Worm (Caenorhabditis elegans) whole organism, midembryonic: ENCODE measurements around the gene cisd-1.
A peak's percentile ranks its signal among the peaks of the same experiment; 100 is the strongest.

Source experiments
- T22C8.4 ChIP-seq: fragments of 200-800 bp; sonication (Bioruptor generic); IDR thresholded peaks from 2 replicates; pipeline ENCODE4 v1.3.6; 2022; ENCODE audit warnings: missing genetic modification characterization, missing compliant biosample characterization
- cog-1 ChIP-seq: sonication (generic microtip); optimal IDR thresholded peaks from 2 replicates; lab custom pipeline; 2016; ENCODE audit warnings: missing genetic modification characterization, missing compliant biosample characterization
- flt-1 ChIP-seq: fragments of 200-800 bp; sonication (Bioruptor generic); IDR thresholded peaks from 2 replicates; pipeline ENCODE4 v1.3.6; 2022; ENCODE audit warnings: missing genetic modification characterization, missing compliant biosample characterization
- klf-2 ChIP-seq: fragments of 200-800 bp; sonication (Bioruptor generic); conservative IDR thresholded peaks from 2 replicates; pipeline ENCODE4 v1.3.6; 2022; ENCODE audit warnings: missing genetic modification reagents, missing genetic modification characterization, missing compliant biosample characterization
- med-1 ChIP-seq: sonication (generic microtip); optimal IDR thresholded peaks from 2 replicates; lab custom pipeline; 2017; ENCODE audit warnings: missing genetic modification characterization, mild to moderate bottlenecking, missing compliant biosample characterization, antibody characterized with exemption, missing genetic modification reagents; ENCODE audit not compliant: insufficient read depth
- ref-1 ChIP-seq: fragments of 200-800 bp; sonication (Bioruptor generic); conservative IDR thresholded peaks from 2 replicates; pipeline ENCODE4 v1.3.6; 2022; ENCODE audit warnings: missing genetic modification reagents, missing genetic modification characterization, missing compliant biosample characterization
- tab-1 ChIP-seq: fragments of 200-800 bp; sonication (Bioruptor generic); IDR thresholded peaks from 2 replicates; pipeline ENCODE4 v1.3.6; 2022; ENCODE audit warnings: missing genetic modification characterization, missing compliant biosample characterization
- ztf-23 ChIP-seq: fragments of 200-800 bp; sonication (Bioruptor generic); IDR thresholded peaks from 2 replicates; pipeline ENCODE4 v1.3.6; 2022; ENCODE audit warnings: missing genetic modification reagents, missing genetic modification characterization, missing compliant biosample characterization
- ztf-29 ChIP-seq: fragments of 200-800 bp; sonication (Bioruptor generic); IDR thresholded peaks from 2 replicates; pipeline ENCODE4 v1.3.6; 2022; ENCODE audit warnings: missing genetic modification reagents, missing genetic modification characterization, missing compliant biosample characterization

cisd-1 gene

DNA sequence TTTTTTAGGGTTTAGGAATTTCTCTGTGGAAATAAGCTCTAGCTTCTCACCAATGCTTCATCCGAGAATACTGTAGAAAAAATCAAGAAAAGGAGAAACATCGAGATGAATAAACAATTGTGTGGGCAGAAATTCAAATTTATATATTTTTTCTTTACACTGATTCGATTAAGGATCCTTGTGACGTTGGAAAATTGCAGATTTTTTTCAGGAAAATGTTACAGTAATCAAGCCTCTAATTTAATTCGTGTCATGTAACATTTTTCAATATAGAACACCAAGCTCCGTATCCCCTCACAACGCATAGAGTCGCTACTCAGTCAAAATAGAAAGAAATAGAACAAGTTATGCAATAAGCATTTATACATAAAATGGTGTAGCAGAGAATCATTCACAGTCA lies 7.0 kb upstream of the cisd-1 start, which contains the start of gene W02B12.16:
TSS of gene W02B12.16 (minus strand) at position 101 of the 400 bp plus-strand sequence.
- TF ChIP-seq med-1 (GFP tag; lab: Kevin White, UChicago) (no peak), flt-1 (GFP tag; lab: Robert Waterston, UW) (no peak), T22C8.4 (GFP tag; lab: Robert Waterston, UW) (no peak), ref-1 (no peak), ztf-29 (GFP tag; lab: Robert Waterston, UW) (no peak), klf-2 (GFP tag; lab: Robert Waterston, UW) (no peak), cog-1 (tag; lab: Kevin White, UChicago) (no peak)

ce11 chrII:11473525-11474181 lies 4.2 kb upstream of the cisd-1 start, which contains the start of the genes metl-1 and W02B12.11:
metl-1 (minus strand) TSS chrII:11473575.
W02B12.11 (plus strand) TSS chrII:11473861.
- TF ChIP-seq ref-1 = no peak
- peak; percentile 63; the same call in 1 of the 2 replicates for TF ChIP-seq ztf-23 (GFP tag; lab: Robert Waterston, UW)
- peak; percentile 63; the same call in 1 of the 2 replicates for TF ChIP-seq flt-1 (GFP tag; lab: Robert Waterston, UW)
- peak; percentile 50 for TF ChIP-seq cog-1 (tag; lab: Kevin White, UChicago)
- no peak for TF ChIP-seq T22C8.4 (GFP tag; lab: Robert Waterston, UW)
- peak; percentile 49 for TF ChIP-seq med-1 (GFP tag; lab: Kevin White, UChicago)
- TF ChIP-seq tab-1 (GFP tag; lab: Robert Waterston, UW) = 0 out of 2 replicates have a peak, but pooled peaks have one; percentile 62

ce11 chrII:11472542-11472941 lies 3.1 kb upstream of the cisd-1 start:
- no peak for TF ChIP-seq T22C8.4 (GFP tag; lab: Robert Waterston, UW)
- TF ChIP-seq cog-1 (tag; lab: Kevin White, UChicago) = no peak
- no peak for TF ChIP-seq flt-1 (GFP tag; lab: Robert Waterston, UW)
- TF ChIP-seq med-1 (GFP tag; lab: Kevin White, UChicago) = no peak
- no peak for TF ChIP-seq klf-2 (GFP tag; lab: Robert Waterston, UW)

- TF ChIP-seq ref-1 = no peak
Measured at ce11 chrII:11471916-11472315, 2.5 kb upstream of the cisd-1 start, which contains the start of gene mfn-1. mfn-1 (minus strand) TSS chrII:11472016.

- TF ChIP-seq ztf-23 (GFP tag; lab: Robert Waterston, UW) (no peak), klf-2 (GFP tag; lab: Robert Waterston, UW) (no peak), ztf-29 (GFP tag; lab: Robert Waterston, UW) (no peak), cog-1 (tag; lab: Kevin White, UChicago) (no peak), med-1 (GFP tag; lab: Kevin White, UChicago) (no peak), flt-1 (GFP tag; lab: Robert Waterston, UW) (no peak), tab-1 (GFP tag; lab: Robert Waterston, UW) (no peak), T22C8.4 (GFP tag; lab: Robert Waterston, UW) (no peak), ref-1 (no peak)
Measured at ce11 chrII:11467541-11467940, 1.9 kb downstream of the cisd-1 start, which contains the start of gene klp-17. klp-17 (minus strand) TSS chrII:11467641.

DNA sequence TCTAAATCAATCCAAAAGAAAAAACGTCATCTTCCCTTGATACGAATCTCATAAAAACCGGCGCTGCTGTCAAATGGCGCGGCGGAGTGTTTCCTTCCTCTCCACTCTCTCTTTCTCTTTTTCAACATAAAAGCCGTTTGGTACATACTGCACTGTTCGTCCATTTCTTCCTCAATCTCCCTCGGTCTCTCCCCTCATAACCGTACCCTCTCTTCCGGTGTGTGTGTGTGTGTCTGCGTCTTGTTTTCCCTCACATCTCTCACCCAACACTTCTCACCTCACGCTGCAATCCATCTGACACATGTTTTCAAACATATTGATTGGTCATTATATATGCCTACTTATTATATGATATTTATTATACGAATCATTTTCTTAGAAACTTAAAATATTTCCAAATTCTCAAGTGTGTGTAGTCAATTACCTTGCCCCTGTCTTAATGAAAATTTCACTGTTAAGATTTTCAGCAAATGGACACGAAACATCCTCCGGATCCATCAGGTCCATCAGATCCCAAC lies 4.9 kb downstream of the cisd-1 start, which contains the start of the genes aars-1 and rga-1:
TSS of gene aars-1 (minus strand) at position 71 of the 518 bp plus-strand sequence.
TSS of gene rga-1 (plus strand) at position 468 of the 518 bp plus-strand sequence.
- TF ChIP-seq tab-1 (GFP tag; lab: Robert Waterston, UW) (no peak), ztf-29 (GFP tag; lab: Robert Waterston, UW) (0 out of 2 replicates have a peak, but pooled peaks have one; percentile 11)

DNA sequence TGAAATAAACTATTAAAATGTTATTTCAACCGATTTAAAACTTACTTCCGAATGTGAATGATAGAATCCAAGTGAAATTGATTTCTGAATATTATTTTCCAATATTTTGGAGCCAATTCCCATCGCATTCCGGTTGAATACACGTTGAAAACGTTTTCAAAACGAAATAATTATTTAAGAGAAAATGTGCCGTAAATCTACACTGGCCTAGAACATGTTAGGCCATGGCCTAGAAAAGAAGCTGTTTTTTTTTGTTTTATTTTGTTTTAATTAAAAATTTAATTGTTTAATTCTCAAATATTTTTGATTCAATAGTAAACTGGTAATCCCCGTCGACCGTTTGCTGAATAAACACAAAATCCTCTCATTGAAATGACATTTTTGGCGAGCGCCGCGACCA lies 5.5 kb downstream of the cisd-1 start:
- TF ChIP-seq tab-1 (GFP tag; lab: Robert Waterston, UW) = no peak
- TF ChIP-seq ztf-23 (GFP tag; lab: Robert Waterston, UW) = no peak
- TF ChIP-seq flt-1 (GFP tag; lab: Robert Waterston, UW) = no peak
- no peak for TF ChIP-seq med-1 (GFP tag; lab: Kevin White, UChicago)
- no peak for TF ChIP-seq ztf-29 (GFP tag; lab: Robert Waterston, UW)
- TF ChIP-seq T22C8.4 (GFP tag; lab: Robert Waterston, UW) = no peak
- TF ChIP-seq ref-1 = no peak
- no peak for TF ChIP-seq klf-2 (GFP tag; lab: Robert Waterston, UW)
- TF ChIP-seq cog-1 (tag; lab: Kevin White, UChicago) = no peak

- TF ChIP-seq klf-2 (GFP tag; lab: Robert Waterston, UW) (no peak), ztf-29 (GFP tag; lab: Robert Waterston, UW) (no peak), med-1 (GFP tag; lab: Kevin White, UChicago) (no peak), ref-1 (no peak), ztf-23 (GFP tag; lab: Robert Waterston, UW) (no peak), cog-1 (tag; lab: Kevin White, UChicago) (no peak), T22C8.4 (GFP tag; lab: Robert Waterston, UW) (no peak), flt-1 (GFP tag; lab: Robert Waterston, UW) (no peak), tab-1 (GFP tag; lab: Robert Waterston, UW) (no peak)
Measured at ce11 chrII:11459883-11460282, 9.5 kb downstream of the cisd-1 start.

DNA sequence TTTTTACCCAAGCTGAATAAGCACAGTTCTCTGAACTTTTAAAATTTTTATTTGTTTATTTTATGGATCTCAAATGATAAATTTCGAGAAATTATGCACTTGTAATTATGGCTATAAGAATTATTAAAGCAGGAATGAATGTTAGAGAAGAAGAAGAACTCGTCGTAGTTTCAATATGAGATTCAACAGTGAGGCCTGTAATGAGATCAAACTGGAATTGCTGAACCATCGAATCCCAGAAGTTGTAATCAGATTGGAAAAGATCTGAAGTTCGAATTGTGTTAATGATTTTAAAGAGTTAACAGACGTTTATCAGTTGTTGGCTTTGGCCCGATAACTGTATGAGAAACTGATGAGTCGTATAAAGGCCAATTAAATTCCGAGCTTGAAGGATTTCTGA lies 13.7 kb downstream of the cisd-1 start:
- TF ChIP-seq ztf-23 (GFP tag; lab: Robert Waterston, UW) (no peak), cog-1 (tag; lab: Kevin White, UChicago) (no peak), ref-1 (no peak), flt-1 (GFP tag; lab: Robert Waterston, UW) (no peak), tab-1 (GFP tag; lab: Robert Waterston, UW) (no peak), klf-2 (GFP tag; lab: Robert Waterston, UW) (no peak), med-1 (GFP tag; lab: Kevin White, UChicago) (no peak), ztf-29 (GFP tag; lab: Robert Waterston, UW) (no peak), T22C8.4 (GFP tag; lab: Robert Waterston, UW) (no peak)
